Worm (Caenorhabditis elegans) whole organism, midembryonic: ENCODE data around the gene nhr-123.

ENCODE experiments used
- T22C8.4 ChIP-seq: fragments of 200-800 bp; sonication (Bioruptor generic); IDR thresholded peaks from 2 replicates; pipeline ENCODE4 v1.3.6; 2022; ENCODE audit warnings: missing genetic modification characterization, missing compliant biosample characterization
- flt-1 ChIP-seq: fragments of 200-800 bp; sonication (Bioruptor generic); IDR thresholded peaks from 2 replicates; pipeline ENCODE4 v1.3.6; 2022; ENCODE audit warnings: missing genetic modification characterization, missing compliant biosample characterization
- klf-2 ChIP-seq: fragments of 200-800 bp; sonication (Bioruptor generic); conservative IDR thresholded peaks from 2 replicates; pipeline ENCODE4 v1.3.6; 2022; ENCODE audit warnings: missing genetic modification reagents, missing genetic modification characterization, missing compliant biosample characterization
- med-1 ChIP-seq: sonication (generic microtip); optimal IDR thresholded peaks from 2 replicates; lab custom pipeline; 2017; ENCODE audit warnings: missing genetic modification characterization, mild to moderate bottlenecking, missing compliant biosample characterization, antibody characterized with exemption, missing genetic modification reagents; ENCODE audit not compliant: insufficient read depth
- ref-1 ChIP-seq: fragments of 200-800 bp; sonication (Bioruptor generic); conservative IDR thresholded peaks from 2 replicates; pipeline ENCODE4 v1.3.6; 2022; ENCODE audit warnings: missing genetic modification reagents, missing genetic modification characterization, missing compliant biosample characterization
- ztf-23 ChIP-seq: fragments of 200-800 bp; sonication (Bioruptor generic); IDR thresholded peaks from 2 replicates; pipeline ENCODE4 v1.3.6; 2022; ENCODE audit warnings: missing genetic modification reagents, missing genetic modification characterization, missing compliant biosample characterization
- ztf-29 ChIP-seq: fragments of 200-800 bp; sonication (Bioruptor generic); IDR thresholded peaks from 2 replicates; pipeline ENCODE4 v1.3.6; 2022; ENCODE audit warnings: missing genetic modification reagents, missing genetic modification characterization, missing compliant biosample characterization

- TF ChIP-seq flt-1 (no peak), klf-2 (GFP tag; lab: Robert Waterston, UW) (no peak), ref-1 (no peak), ztf-29 (GFP tag; lab: Robert Waterston, UW) (no peak), med-1 (no peak), ztf-23 (GFP tag; lab: Robert Waterston, UW) (no peak), T22C8.4 (GFP tag; lab: Robert Waterston, UW) (no peak)
Observed at ce11 chrV:479046-479445, 27.8 kb downstream of the nhr-123 start.
